Fruit fly (Drosophila melanogaster): ENCODE data around the gene CG9109.

DNA sequence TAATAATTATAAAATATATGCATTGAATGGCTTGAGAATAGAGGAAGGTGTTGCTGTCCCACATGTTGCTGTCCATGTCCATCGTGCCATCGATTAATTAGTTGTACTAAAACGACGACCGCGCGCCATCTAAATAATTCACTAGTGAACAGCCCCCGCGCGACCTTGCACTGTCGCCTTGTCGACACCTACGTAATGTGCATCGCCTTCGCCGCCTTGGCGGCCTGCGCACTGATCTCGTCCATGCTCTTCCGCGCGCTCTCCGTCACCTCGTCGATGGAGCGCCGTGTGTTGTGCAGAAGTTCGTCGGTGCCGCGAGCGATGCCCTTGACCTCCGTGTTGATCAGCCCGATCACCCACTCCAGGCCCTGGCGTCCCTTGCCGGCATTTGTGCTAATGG, 12.6 kb upstream of the CG9109 start:
- TF ChIP-seq pan (optimal IDR thresholded peaks at IDR 0.05) (no peak), EcR (GFP tag; optimal IDR thresholded peaks at IDR 0.05) (no peak), psq (optimal IDR thresholded peaks at IDR 0.05) (no peak), usp (GFP tag; optimal IDR thresholded peaks at IDR 0.05) (no peak), Dll (optimal IDR thresholded peaks at IDR 0.05) (no peak), CG8478 (optimal IDR thresholded peaks at IDR 0.05) (no peak)

Data from whole organism.